Worm (Caenorhabditis elegans): Measurements from ENCODE around the gene W03C9.5.

W03C9.5 gene

ce11 chrII:11979449-11980095 is 12.2 kb upstream of the W03C9.5 start, which contains the start of the genes ash-2 and Y17G7B.20:
ash-2 (plus strand) TSS chrII:11979838.
Y17G7B.20 (minus strand) TSS chrII:11979844.
- TF ChIP-seq ztf-11 (tag; optimal IDR thresholded peaks at IDR 0.05) (no peak), ceh-82 (tag; optimal IDR thresholded peaks at IDR 0.05) (peak; percentile 54 to 81 (median 59)), C16A3.4 (tag; optimal IDR thresholded peaks at IDR 0.05) (no peak), rnt-1 (tag; optimal IDR thresholded peaks at IDR 0.05) (peak; percentile 46), grh-1 (GFP tag; IDR thresholded peaks at IDR 0.05) (0 out of 2 replicates have a peak, but pooled peaks have one; percentile 19), isw-1 (GFP tag; IDR thresholded peaks at IDR 0.05) (no peak; the same call in none of the 2 replicates), fkh-10 (GFP tag; optimal IDR thresholded peaks at IDR 0.05) (no peak), vab-15 (tag; optimal IDR thresholded peaks at IDR 0.05) (no peak), dpl-1 (GFP tag; optimal IDR thresholded peaks at IDR 0.05) (peak in 1 of 3 experiments; percentile 35), skn-1 (tag; optimal IDR thresholded peaks at IDR 0.05) (peak; percentile 29), F16B12.6 (tag; optimal IDR thresholded peaks at IDR 0.05) (no peak), unc-98 (GFP tag; IDR thresholded peaks at IDR 0.05) (no peak), unc-130 (tag; optimal IDR thresholded peaks at IDR 0.05) (peak; percentile 16), mep-1 (tag; optimal IDR thresholded peaks at IDR 0.05) (peak; percentile 25), nhr-11 (tag; optimal IDR thresholded peaks at IDR 0.05) (no peak), nhr-20 (tag; optimal IDR thresholded peaks at IDR 0.05) (no peak), lin-35 (GFP tag; optimal IDR thresholded peaks at IDR 0.05) (peak; percentile 42 to 54), efl-1 (optimal IDR thresholded peaks at IDR 0.05) (peak in 1 of 2 experiments; percentile 42), efl-1 (GFP tag; optimal IDR thresholded peaks at IDR 0.05 in 1 of 2) (peak in 1 of 2 experiments; percentile 47), sptf-1 (tag; optimal IDR thresholded peaks at IDR 0.05) (no peak)

ce11 chrII:11978920-11979319 is 11.6 kb upstream of the W03C9.5 start:
- TF ChIP-seq pqm-1 (tag; optimal IDR thresholded peaks at IDR 0.05) (no peak), egl-27 (tag; optimal IDR thresholded peaks at IDR 0.05) (no peak), efl-1 (optimal IDR thresholded peaks at IDR 0.05) (no peak), efl-1 (GFP tag; optimal IDR thresholded peaks at IDR 0.05 in 1 of 2) (peak in 1 of 2 experiments; percentile 77), tlp-1 (tag; optimal IDR thresholded peaks at IDR 0.05) (no peak), nhr-85 (tag) (peak; percentile 63), C16A3.4 (tag; optimal IDR thresholded peaks at IDR 0.05) (no peak), elt-2 (tag; optimal IDR thresholded peaks at IDR 0.05) (no peak), lin-14 (GFP tag; optimal IDR thresholded peaks at IDR 0.05) (no peak)

ce11 chrII:11978478-11978877 is 11.1 kb upstream of the W03C9.5 start:
- TF ChIP-seq efl-1 (optimal IDR thresholded peaks at IDR 0.05) (no peak), efl-1 (GFP tag; optimal IDR thresholded peaks at IDR 0.05 in 1 of 2) (peak in 1 of 2 experiments; percentile 9), nhr-84 (tag; optimal IDR thresholded peaks at IDR 0.05) (no peak)

ce11 chrII:11977363-11977762 is 10.0 kb upstream of the W03C9.5 start, which contains the start of gene Y17G7B.21:
Y17G7B.21 (minus strand) TSS chrII:11977661.
- TF ChIP-seq mef-2 (tag; optimal IDR thresholded peaks at IDR 0.05) (no peak), vab-15 (tag; optimal IDR thresholded peaks at IDR 0.05) (no peak), ztf-4 (tag; optimal IDR thresholded peaks at IDR 0.05) (no peak), snpc-4 (tag; optimal IDR thresholded peaks at IDR 0.05) (no peak), lin-35 (GFP tag; optimal IDR thresholded peaks at IDR 0.05) (no peak), hlh-4 (tag; optimal IDR thresholded peaks at IDR 0.05) (no peak), nhr-84 (tag; optimal IDR thresholded peaks at IDR 0.05) (no peak), ceh-88 (GFP tag; IDR thresholded peaks at IDR 0.05) (no peak), egl-13 (tag; optimal IDR thresholded peaks at IDR 0.05) (peak; percentile 1), F16B12.6 (tag; optimal IDR thresholded peaks at IDR 0.05) (no peak), nhr-77 (tag; optimal IDR thresholded peaks at IDR 0.05) (peak; percentile 6), efl-1 (optimal IDR thresholded peaks at IDR 0.05) (no peak), efl-1 (GFP tag; optimal IDR thresholded peaks at IDR 0.05 in 1 of 2) (peak in 1 of 2 experiments; percentile 91), unc-86 (tag; optimal IDR thresholded peaks at IDR 0.05) (no peak), xbp-1 (tag; optimal IDR thresholded peaks at IDR 0.05) (no peak), fkh-4 (tag; optimal IDR thresholded peaks at IDR 0.05; ENCODE audit: borderline replicate concordance) (no peak), grh-1 (GFP tag; IDR thresholded peaks at IDR 0.05) (0 out of 2 replicates have a peak, but pooled peaks have one; percentile 21), hlh-17 (GFP tag; optimal IDR thresholded peaks at IDR 0.05; ENCODE audit: borderline replicate concordance) (peak; percentile 72), nhr-85 (tag) (peak; percentile 82), ces-1 (GFP tag; optimal IDR thresholded peaks at IDR 0.05) (no peak), jun-1 (tag; optimal IDR thresholded peaks at IDR 0.05) (no peak)

Measured in whole organism, L1 larva.